Worm (Caenorhabditis elegans) whole organism, L3 larva: ENCODE data around the gene srw-22.

ENCODE experiments used
- ZK546.5 ChIP-seq: sonication (generic microtip); optimal IDR thresholded peaks from 2 replicates; lab custom pipeline; 2017; ENCODE audit warnings: missing biosample characterization, missing genetic modification characterization
- ama-1 ChIP-seq: fragments of 150-350 bp; optimal IDR thresholded peaks from 2 replicates; lab custom pipeline; 2018
- ceh-9 ChIP-seq: sonication (generic microtip); optimal IDR thresholded peaks from 2 replicates; lab custom pipeline; 2018; ENCODE audit warnings: missing biosample characterization, missing genetic modification characterization
- egl-5 ChIP-seq: fragments of 150-350 bp; optimal IDR thresholded peaks from 2 replicates; lab custom pipeline; 2017; ENCODE audit warnings: missing biosample characterization, missing genetic modification reagents, missing genetic modification characterization, inconsistent platforms
- elt-2 ChIP-seq: sonication (generic microtip); optimal IDR thresholded peaks from 2 replicates; lab custom pipeline; 2016; ENCODE audit warnings: missing genetic modification reagents, mild to moderate bottlenecking, missing genetic modification characterization, missing compliant biosample characterization
- pqm-1 ChIP-seq: fragments of 150-350 bp; optimal IDR thresholded peaks from 2 replicates; lab custom pipeline; 2017; ENCODE audit warnings: missing biosample characterization, missing genetic modification characterization, inconsistent platforms
- skn-1 ChIP-seq: fragments of 150-350 bp; optimal IDR thresholded peaks from 2 replicates; lab custom pipeline; 2014; ENCODE audit warnings: missing biosample characterization, missing genetic modification characterization
- tbx-2 ChIP-seq: sonication (generic microtip); optimal IDR thresholded peaks from 2 replicates; lab custom pipeline; 2016; ENCODE audit warnings: mild to moderate bottlenecking, missing genetic modification characterization, missing compliant biosample characterization
- unc-62 ChIP-seq: fragments of 150-350 bp; sonication (generic microtip); optimal IDR thresholded peaks from 4 replicates; lab custom pipeline; 2014; ENCODE audit warnings: missing biosample characterization, missing genetic modification reagents, missing genetic modification characterization
- zag-1 ChIP-seq: fragments of 150-350 bp; optimal IDR thresholded peaks from 2 replicates; lab custom pipeline; 2014; ENCODE audit warnings: missing biosample characterization, missing genetic modification characterization

DNA sequence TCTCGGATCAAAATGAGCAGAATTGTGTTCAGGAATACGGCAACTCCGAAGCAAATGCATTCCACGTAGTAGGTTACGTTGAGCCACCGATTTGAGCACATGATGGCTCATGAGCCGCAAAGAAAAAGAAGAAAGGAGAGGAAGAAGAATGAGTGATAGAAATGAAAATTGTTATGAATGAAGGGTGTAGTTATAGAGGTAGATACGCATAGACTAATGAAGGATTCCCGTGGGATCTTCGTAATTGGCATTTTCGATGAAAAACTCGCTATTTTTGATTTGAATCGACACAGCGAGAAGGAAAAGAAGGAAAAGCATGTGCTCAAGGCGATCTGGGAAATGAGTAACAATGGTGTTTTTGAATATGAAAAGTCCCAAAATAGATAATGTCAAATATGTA, 25.5 kb downstream of the srw-22 start, which contains the start of gene str-96:
- no peak for TF ChIP-seq egl-5 (tag; lab: Kevin White, UChicago)
- no peak for TF ChIP-seq skn-1
- TF ChIP-seq tbx-2 (tag; lab: Kevin White, UChicago) = no peak
- TF ChIP-seq ZK546.5 (tag; lab: Kevin White, UChicago) = no peak
- no peak for TF ChIP-seq pqm-1 (tag; lab: Kevin White, UChicago)
- TF ChIP-seq ama-1 (lab: Kevin White, UChicago) = no peak
- no peak for TF ChIP-seq ceh-9 (tag; lab: Kevin White, UChicago)
- no peak for TF ChIP-seq elt-2
- TF ChIP-seq zag-1 = no peak
- TF ChIP-seq unc-62 (GFP tag; lab: Kevin White, UChicago) = no peak
